Fruit fly (Drosophila melanogaster) whole organism, embryonic: Measurements from ENCODE around the gene Cap-D2.

Experiments
- Abd-B ChIP-seq: fragments of 200-800 bp; sonication (Bioruptor generic); optimal IDR thresholded peaks from 2 replicates; lab custom pipeline; 2018; ENCODE audit warnings: missing biosample characterization, mild to moderate bottlenecking, missing genetic modification characterization, moderate library complexity
- Blimp-1 ChIP-seq: fragments of 200-800 bp; sonication (Bioruptor generic); optimal IDR thresholded peaks from 3 replicates; lab custom pipeline; 2018; ENCODE audit warnings: missing biosample characterization, missing genetic modification characterization, mild to moderate bottlenecking, moderate library complexity, missing genetic modification reagents
- CG10147 ChIP-seq: fragments of 200-800 bp; sonication (Bioruptor generic); optimal IDR thresholded peaks from 2 replicates; lab custom pipeline; 2019; ENCODE audit warnings: missing biosample characterization, mild to moderate bottlenecking, missing genetic modification characterization, moderate library complexity
- CG10979 ChIP-seq: fragments of 200-800 bp; sonication (Bioruptor generic); optimal IDR thresholded peaks from 2 replicates; lab custom pipeline; 2018; ENCODE audit warnings: missing biosample characterization, mild to moderate bottlenecking, missing genetic modification characterization, moderate library complexity
- CG11504 ChIP-seq: fragments of 200-800 bp; sonication (Bioruptor generic); optimal IDR thresholded peaks from 3 replicates; lab custom pipeline; 2019; ENCODE audit warnings: missing biosample characterization, mild to moderate bottlenecking, missing genetic modification characterization, moderate library complexity
- CG12104 ChIP-seq: fragments of 200-800 bp; sonication (Bioruptor generic); optimal IDR thresholded peaks from 3 replicates; lab custom pipeline; 2016; ENCODE audit warnings: missing biosample characterization, missing genetic modification characterization
- CG14050 ChIP-seq: fragments of 200-800 bp; sonication (Bioruptor generic); IDR thresholded peaks from 3 replicates; pipeline ENCODE4 v1.3.6; 2022; ENCODE audit warnings: missing biosample characterization, missing genetic modification characterization
- CG1832 ChIP-seq: fragments of 200-800 bp; sonication (Bioruptor generic); optimal IDR thresholded peaks from 2 replicates; lab custom pipeline; 2017; ENCODE audit warnings: missing biosample characterization, mild to moderate bottlenecking, missing genetic modification characterization, inconsistent platforms
- CG31441 ChIP-seq: fragments of 200-800 bp; sonication (Bioruptor generic); IDR thresholded peaks from 2 replicates; pipeline ENCODE4 v1.3.6; 2022; ENCODE audit warnings: missing biosample characterization, missing genetic modification characterization
- CG3847 ChIP-seq: fragments of 200-800 bp; sonication (Bioruptor generic); IDR thresholded peaks from 2 replicates; pipeline ENCODE4 v1.3.6; 2022; ENCODE audit warnings: missing biosample characterization, missing genetic modification characterization
- CG4360 ChIP-seq: fragments of 200-800 bp; sonication (Bioruptor generic); IDR thresholded peaks from 2 replicates; pipeline ENCODE4 v1.3.6; 2022; ENCODE audit warnings: missing biosample characterization, missing genetic modification characterization
- CG4617 ChIP-seq: fragments of 200-800 bp; sonication (Bioruptor generic); optimal IDR thresholded peaks from 3 replicates; lab custom pipeline; 2016; ENCODE audit warnings: missing biosample characterization, missing genetic modification characterization, borderline replicate concordance
- CG7556 ChIP-seq: fragments of 200-800 bp; sonication (Bioruptor generic); optimal IDR thresholded peaks from 2 replicates; lab custom pipeline; 2017; ENCODE audit warnings: missing biosample characterization, mild to moderate bottlenecking, missing genetic modification characterization
- CG7963 ChIP-seq: fragments of 200-800 bp; sonication (Bioruptor generic); IDR thresholded peaks from 3 replicates; pipeline ENCODE4 v1.3.6; 2022; ENCODE audit warnings: missing biosample characterization, missing genetic modification characterization; ENCODE audit not compliant: partially characterized antibody
- CG9727 ChIP-seq: fragments of 200-800 bp; sonication (Bioruptor generic); optimal IDR thresholded peaks from 3 replicates; lab custom pipeline; 2017; ENCODE audit warnings: missing biosample characterization, mild to moderate bottlenecking, missing genetic modification characterization
- Chrac-16 ChIP-seq: fragments of 200-800 bp; sonication (Bioruptor generic); optimal IDR thresholded peaks from 3 replicates; lab custom pipeline; 2016; ENCODE audit warnings: missing biosample characterization, missing genetic modification characterization
- Deaf1 ChIP-seq: fragments of 200-800 bp; optimal IDR thresholded peaks from 3 replicates; lab custom pipeline; 2019; ENCODE audit warnings: missing biosample characterization, mild to moderate bottlenecking, missing genetic modification characterization, moderate library complexity
- Hey ChIP-seq: fragments of 200-800 bp; sonication (Bioruptor generic); optimal IDR thresholded peaks from 3 replicates; lab custom pipeline; 2018; ENCODE audit warnings: missing biosample characterization, mild to moderate bottlenecking, missing genetic modification characterization
- Kr ChIP-seq: fragments of 200-800 bp; sonication (Bioruptor generic); optimal IDR thresholded peaks from 2 replicates; lab custom pipeline; 2017; ENCODE audit warnings: missing biosample characterization, mild to moderate bottlenecking, missing genetic modification characterization
- Mes4 ChIP-seq: fragments of 200-800 bp; sonication (Bioruptor generic); optimal IDR thresholded peaks from 2 replicates; lab custom pipeline; 2016; ENCODE audit warnings: missing biosample characterization, missing genetic modification characterization
- NC2β ChIP-seq: fragments of 200-800 bp; sonication (Bioruptor generic); optimal IDR thresholded peaks from 2 replicates; lab custom pipeline; 2016; ENCODE audit warnings: missing biosample characterization, missing genetic modification characterization
- Neu2 ChIP-seq: fragments of 200-800 bp; sonication (Bioruptor generic); optimal IDR thresholded peaks from 3 replicates; lab custom pipeline; 2016; ENCODE audit warnings: missing biosample characterization, missing genetic modification characterization, borderline replicate concordance
- Nf-YB ChIP-seq: fragments of 200-800 bp; sonication (Bioruptor generic); optimal IDR thresholded peaks from 3 replicates; lab custom pipeline; 2019; ENCODE audit warnings: missing biosample characterization, mild to moderate bottlenecking, missing genetic modification characterization, moderate library complexity
- Nf-YC ChIP-seq: fragments of 200-800 bp; optimal IDR thresholded peaks from 3 replicates; lab custom pipeline; 2019; ENCODE audit warnings: missing biosample characterization, mild to moderate bottlenecking, missing genetic modification characterization, moderate library complexity
- Optix ChIP-seq: fragments of 200-800 bp; sonication (Bioruptor generic); IDR thresholded peaks from 3 replicates; pipeline ENCODE4 v1.3.6; 2022; ENCODE audit warnings: missing biosample characterization, missing genetic modification characterization
- Poxn ChIP-seq: fragments of 200-800 bp; sonication (Bioruptor generic); IDR thresholded peaks from 2 replicates; pipeline ENCODE4 v1.3.6; 2022; ENCODE audit warnings: missing biosample characterization, missing genetic modification characterization
- aop ChIP-seq: fragments of 200-800 bp; sonication (Bioruptor generic); IDR thresholded peaks from 2 replicates; pipeline ENCODE4 v1.3.6; 2022; ENCODE audit warnings: missing biosample characterization, missing genetic modification characterization
- bsh ChIP-seq, 2 experiments: fragments of 200-800 bp; sonication (Bioruptor generic); optimal IDR thresholded peaks; 2 replicates each; lab custom pipeline; 2017 to 2018; ENCODE audit warnings: mild to moderate bottlenecking in 2 of 2, missing biosample characterization in 2 of 2, missing genetic modification characterization in 2 of 2, moderate library complexity in 1 of 2
- ewg ChIP-seq: fragments of 200-800 bp; sonication (Bioruptor generic); optimal IDR thresholded peaks from 3 replicates; lab custom pipeline; 2017; ENCODE audit warnings: mild to moderate bottlenecking, missing biosample characterization, missing genetic modification reagents, missing genetic modification characterization
- gfzf ChIP-seq: fragments of 200-800 bp; sonication (Bioruptor generic); optimal IDR thresholded peaks from 2 replicates; lab custom pipeline; 2016; ENCODE audit warnings: missing biosample characterization, mild to moderate bottlenecking, missing genetic modification characterization, moderate library complexity
- nerfin-1 ChIP-seq: fragments of 200-800 bp; sonication (Bioruptor generic); optimal IDR thresholded peaks from 3 replicates; lab custom pipeline; 2019; ENCODE audit warnings: missing biosample characterization, mild to moderate bottlenecking, missing genetic modification characterization, moderate library complexity
- oc ChIP-seq: fragments of 200-800 bp; sonication (Bioruptor generic); optimal IDR thresholded peaks from 2 replicates; lab custom pipeline; 2018; ENCODE audit warnings: missing biosample characterization, mild to moderate bottlenecking, missing genetic modification characterization, moderate library complexity
- phol ChIP-seq: fragments of 200-800 bp; sonication (Bioruptor generic); optimal IDR thresholded peaks from 3 replicates; lab custom pipeline; 2018; ENCODE audit warnings: missing biosample characterization, mild to moderate bottlenecking, missing genetic modification characterization, moderate library complexity
- repo ChIP-seq: fragments of 200-800 bp; sonication (Bioruptor generic); optimal IDR thresholded peaks from 2 replicates; lab custom pipeline; 2016; ENCODE audit warnings: missing biosample characterization, missing genetic modification characterization
- row ChIP-seq: fragments of 200-800 bp; sonication (Bioruptor generic); IDR thresholded peaks from 3 replicates; pipeline ENCODE4 v1.3.6; 2022; ENCODE audit warnings: missing biosample characterization, missing genetic modification characterization
- sens ChIP-seq: fragments of 200-800 bp; sonication (Bioruptor generic); peaks from one replicate; lab custom pipeline; 2016; ENCODE audit warnings: missing biosample characterization, missing genetic modification characterization
- seq ChIP-seq: fragments of 200-800 bp; sonication (Bioruptor generic); IDR thresholded peaks from 2 replicates; pipeline ENCODE4 v1.3.6; 2022; ENCODE audit warnings: missing biosample characterization, missing genetic modification characterization
- stc ChIP-seq: fragments of 200-800 bp; sonication (Bioruptor generic); IDR thresholded peaks from 2 replicates; pipeline ENCODE4 v1.3.6; 2022; ENCODE audit warnings: missing biosample characterization, missing genetic modification characterization
- tgo ChIP-seq: fragments of 200-800 bp; sonication (Bioruptor generic); IDR thresholded peaks from 3 replicates; pipeline ENCODE4 v1.3.6; 2022; ENCODE audit warnings: missing biosample characterization, missing genetic modification characterization

Cap-D2 gene

dm6 chr3R:29705789-29706303, 30.4 kb downstream of the Cap-D2 start (continued):
- TF ChIP-seq CG14050 (GFP tag; lab: Robert Waterston, UW): no peak
- peak; percentile 36 for TF ChIP-seq CG11504 (tag; lab: Kevin White, UChicago)
- peak; percentile 60 for TF ChIP-seq row (GFP tag; lab: Robert Waterston, UW)
- TF ChIP-seq bsh (GFP tag; optimal IDR thresholded peaks at IDR 0.05; lab: Kevin White, UChicago): peak in 1 of 2 experiments; percentile 51
- no peak for TF ChIP-seq aop
- peak; percentile 31 for TF ChIP-seq Blimp-1 (GFP tag; lab: Kevin White, UChicago)
- no peak for TF ChIP-seq Poxn
- no peak for TF ChIP-seq gfzf
- TF ChIP-seq CG7556 (GFP tag; lab: Kevin White, UChicago): peak; percentile 31
- no peak for TF ChIP-seq nerfin-1 (tag; lab: Kevin White, UChicago)
- TF ChIP-seq tgo (GFP tag; lab: Robert Waterston, UW): no peak
- TF ChIP-seq CG9727: no peak
- TF ChIP-seq CG10147 (GFP tag; lab: Kevin White, UChicago): no peak
- TF ChIP-seq Deaf1 (tag; lab: Kevin White, UChicago): peak; percentile 22
- TF ChIP-seq CG12104 (GFP tag; lab: Kevin White, UChicago): no peak
- TF ChIP-seq Kr (GFP tag; lab: Kevin White, UChicago): no peak
- no peak for TF ChIP-seq repo (GFP tag; lab: Kevin White, UChicago)
- TF ChIP-seq CG3847: no peak
- peak; percentile 46 for TF ChIP-seq CG31441 (GFP tag; lab: Robert Waterston, UW)
- TF ChIP-seq CG10979: peak; percentile 23
- TF ChIP-seq, all 482 proteins: peak for 36

DNA sequence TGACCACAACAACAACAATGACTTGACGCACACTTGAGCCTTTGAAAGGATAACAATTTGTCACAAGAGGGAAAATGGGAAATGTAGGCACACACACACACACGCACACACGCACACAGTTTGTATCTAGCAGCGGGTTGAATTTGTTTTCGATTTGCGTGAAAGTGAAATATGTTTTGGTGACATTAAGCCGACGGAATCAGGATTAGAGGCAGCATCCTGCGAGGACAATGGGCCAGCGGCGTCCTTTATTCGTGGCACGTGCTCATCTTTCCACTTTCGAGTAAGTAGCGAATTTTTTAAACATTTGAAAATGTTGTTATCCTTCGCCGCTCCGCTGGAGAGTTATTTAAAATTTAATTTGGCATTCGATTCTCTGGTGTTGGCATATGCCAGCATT, 31.8 kb downstream of the Cap-D2 start:
- TF ChIP-seq Hey (tag; lab: Kevin White, UChicago): peak; percentile 72
- TF ChIP-seq stc: no peak
- TF ChIP-seq CG4360 (GFP tag; lab: Robert Waterston, UW): peak; percentile 55; the same call in 1 of the 2 replicates
- TF ChIP-seq oc (tag; lab: Kevin White, UChicago): peak; percentile 70

dm6 chr3R:29708322-29708721, 32.9 kb downstream of the Cap-D2 start:
- TF ChIP-seq Neu2 (GFP tag; lab: Kevin White, UChicago): no peak
- peak; percentile 44 for TF ChIP-seq sens (GFP tag; lab: Kevin White, UChicago)
- TF ChIP-seq Optix: no peak
- TF ChIP-seq NC2β (GFP tag; lab: Kevin White, UChicago): no peak
- TF ChIP-seq phol (tag; lab: Kevin White, UChicago): peak; percentile 7
- TF ChIP-seq Abd-B (GFP tag; lab: Kevin White, UChicago): no peak
- TF ChIP-seq Nf-YB (GFP tag; lab: Kevin White, UChicago): peak; percentile 9
- no peak for TF ChIP-seq Chrac-16 (GFP tag; lab: Kevin White, UChicago)
- TF ChIP-seq Mes4 (GFP tag; lab: Kevin White, UChicago): no peak
- TF ChIP-seq CG1832 (GFP tag; lab: Kevin White, UChicago): peak; percentile 50
- TF ChIP-seq seq (GFP tag; lab: Robert Waterston, UW): no peak
- TF ChIP-seq CG4617 (GFP tag; lab: Kevin White, UChicago): no peak
- TF ChIP-seq Nf-YC (tag; lab: Kevin White, UChicago): peak; percentile 41
- peak; percentile 27 for TF ChIP-seq ewg
- no peak for TF ChIP-seq CG7963 (GFP tag; lab: Robert Waterston, UW)
